Fruit fly (Drosophila melanogaster): ENCODE results near the gene CG45073.

DNA sequence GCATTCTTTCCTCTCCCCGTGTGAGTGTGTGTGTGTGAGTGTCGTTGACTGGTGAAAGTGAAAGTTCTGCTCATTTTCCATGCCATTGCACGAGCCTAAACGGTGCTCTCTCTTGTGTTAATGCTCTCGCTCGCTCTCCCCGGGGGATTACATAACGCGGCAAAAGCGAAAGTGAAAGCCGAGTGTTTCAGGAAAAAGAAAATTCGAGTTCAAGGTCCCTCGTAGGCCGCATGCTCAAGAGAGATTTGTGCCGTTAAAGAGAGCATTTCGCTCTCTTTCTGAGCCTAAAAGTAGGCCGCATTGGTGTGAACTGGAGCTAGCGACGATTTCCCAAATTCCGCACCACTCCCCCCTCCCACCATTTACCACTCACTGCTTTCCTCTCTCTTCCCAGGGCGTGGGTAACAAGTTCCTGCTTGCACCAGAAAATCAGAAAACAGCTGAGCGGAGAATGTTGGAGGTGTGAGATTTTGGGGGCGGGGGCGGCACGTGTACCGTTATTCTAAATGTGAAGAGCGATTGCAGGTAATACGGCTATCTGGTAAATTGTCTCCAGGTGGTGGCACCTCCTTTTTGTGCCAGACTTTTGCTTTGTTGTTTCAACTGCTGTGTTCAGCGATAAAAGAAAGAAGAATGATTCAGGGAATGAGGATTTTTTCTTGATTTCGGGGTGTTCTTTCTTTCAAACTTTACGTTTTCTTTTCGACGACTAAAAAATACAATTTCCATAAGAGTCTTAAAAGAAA lies 34.1 kb downstream of the CG45073 start:
- TF ChIP-seq psq (GFP tag; optimal IDR thresholded peaks at IDR 0.05) (no peak), dmrt93B (GFP tag; optimal IDR thresholded peaks at IDR 0.05) (no peak), OdsH (GFP tag; optimal IDR thresholded peaks at IDR 0.05) (no peak), sv (GFP tag; optimal IDR thresholded peaks at IDR 0.05) (no peak), usp (GFP tag; optimal IDR thresholded peaks at IDR 0.05) (no peak)
